Worm (Caenorhabditis elegans) whole organism, L2 larva: ENCODE data around the gene kynu-1.

Experiments
- C34F6.9 ChIP-seq: fragments of 150-350 bp; optimal IDR thresholded peaks from 2 replicates; lab custom pipeline; 2014; ENCODE audit warnings: missing biosample characterization, missing genetic modification characterization
- F13H6.1 ChIP-seq: sonication (generic microtip); optimal IDR thresholded peaks from 2 replicates; lab custom pipeline; 2016; ENCODE audit warnings: missing genetic modification characterization, missing compliant biosample characterization
- R02D3.7 ChIP-seq: fragments of 150-350 bp; optimal IDR thresholded peaks from 2 replicates; lab custom pipeline; 2014; ENCODE audit warnings: missing biosample characterization, missing genetic modification characterization
- Y55F3AM.14 ChIP-seq: fragments of 200-800 bp; sonication (Bioruptor generic); optimal IDR thresholded peaks from 2 replicates; lab custom pipeline; 2018; ENCODE audit warnings: mild to moderate bottlenecking, missing genetic modification characterization, missing compliant biosample characterization
- ZK546.5 ChIP-seq: sonication (generic microtip); optimal IDR thresholded peaks from 2 replicates; lab custom pipeline; 2017; ENCODE audit warnings: missing biosample characterization, missing genetic modification characterization
- alr-1 ChIP-seq: fragments of 150-350 bp; optimal IDR thresholded peaks from 2 replicates; lab custom pipeline; 2014; ENCODE audit warnings: missing biosample characterization, missing genetic modification characterization
- aly-2 ChIP-seq: fragments of 150-350 bp; optimal IDR thresholded peaks from 2 replicates; lab custom pipeline; 2014; ENCODE audit warnings: missing biosample characterization, missing genetic modification characterization
- ama-1 ChIP-seq: fragments of 150-350 bp; optimal IDR thresholded peaks from 2 replicates; lab custom pipeline; 2018; ENCODE audit warnings: inconsistent platforms
- blmp-1 ChIP-seq: sonication (generic microtip); optimal IDR thresholded peaks from 2 replicates; lab custom pipeline; 2017; ENCODE audit warnings: missing genetic modification characterization, mild to moderate bottlenecking, missing compliant biosample characterization, antibody characterized with exemption, moderate library complexity; ENCODE audit not compliant: insufficient read depth
- ceh-16 ChIP-seq: fragments of 150-350 bp; optimal IDR thresholded peaks from 2 replicates; lab custom pipeline; 2014; ENCODE audit warnings: missing biosample characterization, missing genetic modification characterization
- ceh-82 ChIP-seq: fragments of 150-350 bp; optimal IDR thresholded peaks from 2 replicates; lab custom pipeline; 2014; ENCODE audit warnings: missing biosample characterization, missing genetic modification characterization
- crh-2 ChIP-seq: sonication (generic microtip); optimal IDR thresholded peaks from 2 replicates; lab custom pipeline; 2017; ENCODE audit warnings: missing biosample characterization, missing genetic modification characterization
- dmd-4 ChIP-seq: sonication (generic microtip); optimal IDR thresholded peaks from 2 replicates; lab custom pipeline; 2017; ENCODE audit warnings: missing biosample characterization, missing genetic modification characterization
- egl-27 ChIP-seq: sonication (generic microtip); optimal IDR thresholded peaks from 3 replicates; lab custom pipeline; 2017; ENCODE audit warnings: missing biosample characterization, missing genetic modification reagents, missing genetic modification characterization
- elt-1 ChIP-seq: fragments of 150-350 bp; optimal IDR thresholded peaks from 2 replicates; lab custom pipeline; 2014; ENCODE audit warnings: missing biosample characterization, missing genetic modification characterization
- elt-3 ChIP-seq: sonication (generic microtip); optimal IDR thresholded peaks from 2 replicates; lab custom pipeline; 2017; ENCODE audit warnings: missing biosample characterization, missing genetic modification characterization
- fos-1 ChIP-seq: fragments of 150-350 bp; optimal IDR thresholded peaks from 2 replicates; lab custom pipeline; 2014; ENCODE audit warnings: missing biosample characterization, missing genetic modification characterization
- gmeb-1 ChIP-seq: fragments of 150-350 bp; optimal IDR thresholded peaks from 2 replicates; lab custom pipeline; 2014; ENCODE audit warnings: missing biosample characterization, missing genetic modification characterization
- lin-11 ChIP-seq: fragments of 150-350 bp; sonication (generic microtip); optimal IDR thresholded peaks from 2 replicates; lab custom pipeline; 2014; ENCODE audit warnings: missing biosample characterization, missing genetic modification characterization, inconsistent platforms, mixed read lengths
- lin-13 ChIP-seq: fragments of 150-350 bp; optimal IDR thresholded peaks from 2 replicates; lab custom pipeline; 2014; ENCODE audit warnings: missing biosample characterization, missing genetic modification reagents, missing genetic modification characterization
- lin-39 ChIP-seq: fragments of 150-350 bp; optimal IDR thresholded peaks from 2 replicates; lab custom pipeline; 2014; ENCODE audit warnings: missing biosample characterization, missing genetic modification reagents, missing genetic modification characterization
- lsy-2 ChIP-seq, 2 experiments: fragments of 150-350 bp in 1 of 2; sonication (generic microtip) in 1 of 2; optimal IDR thresholded peaks; 2 replicates each; lab custom pipeline; 2014 to 2017; ENCODE audit warnings: missing biosample characterization in 2 of 2, missing genetic modification characterization in 2 of 2
- mab-5 ChIP-seq: fragments of 150-350 bp; optimal IDR thresholded peaks from 2 replicates; lab custom pipeline; 2014; ENCODE audit warnings: missing biosample characterization, missing genetic modification characterization
- mbf-1 ChIP-seq: sonication (generic microtip); optimal IDR thresholded peaks from 2 replicates; lab custom pipeline; 2017; ENCODE audit warnings: missing biosample characterization, missing genetic modification characterization
- mdl-1 ChIP-seq, 2 experiments: fragments of 150-350 bp in 1 of 2; sonication (generic microtip) in 1 of 2; optimal IDR thresholded peaks; 2 replicates each; lab custom pipeline; 2017; ENCODE audit warnings: missing biosample characterization in 2 of 2, missing genetic modification characterization in 2 of 2
- nhr-10 ChIP-seq: sonication (generic microtip); optimal IDR thresholded peaks from 2 replicates; lab custom pipeline; 2017; ENCODE audit warnings: missing biosample characterization, missing genetic modification characterization
- nhr-11 ChIP-seq: fragments of 150-350 bp; optimal IDR thresholded peaks from 2 replicates; lab custom pipeline; 2014; ENCODE audit warnings: missing biosample characterization, missing genetic modification characterization
- nhr-12 ChIP-seq: fragments of 150-350 bp; optimal IDR thresholded peaks from 2 replicates; lab custom pipeline; 2014; ENCODE audit warnings: missing biosample characterization, missing genetic modification characterization
- nhr-129 ChIP-seq: fragments of 150-350 bp; optimal IDR thresholded peaks from 2 replicates; lab custom pipeline; 2014; ENCODE audit warnings: missing biosample characterization, missing genetic modification characterization
- nhr-21 ChIP-seq: fragments of 150-350 bp; optimal IDR thresholded peaks from 2 replicates; lab custom pipeline; 2014; ENCODE audit warnings: missing biosample characterization, missing genetic modification characterization
- nhr-23 ChIP-seq: fragments of 150-350 bp; optimal IDR thresholded peaks from 2 replicates; lab custom pipeline; 2014; ENCODE audit warnings: missing biosample characterization, missing genetic modification reagents, missing genetic modification characterization
- nhr-237 ChIP-seq: fragments of 150-350 bp; optimal IDR thresholded peaks from 2 replicates; lab custom pipeline; 2014; ENCODE audit warnings: missing biosample characterization, missing genetic modification characterization
- nhr-25 ChIP-seq: fragments of 150-350 bp; sonication (generic microtip); optimal IDR thresholded peaks from 3 replicates; lab custom pipeline; 2014; ENCODE audit warnings: missing biosample characterization, missing genetic modification characterization
- nhr-6 ChIP-seq: fragments of 150-350 bp; optimal IDR thresholded peaks from 2 replicates; lab custom pipeline; 2014; ENCODE audit warnings: missing biosample characterization, missing genetic modification characterization
- nhr-77 ChIP-seq: fragments of 150-350 bp; optimal IDR thresholded peaks from 2 replicates; lab custom pipeline; 2014; ENCODE audit warnings: missing biosample characterization, missing genetic modification characterization
- peb-1 ChIP-seq: fragments of 150-350 bp; optimal IDR thresholded peaks from 2 replicates; lab custom pipeline; 2014; ENCODE audit warnings: missing biosample characterization, missing genetic modification characterization
- sem-4 ChIP-seq: fragments of 150-350 bp; optimal IDR thresholded peaks from 2 replicates; lab custom pipeline; 2014; ENCODE audit warnings: missing biosample characterization, missing genetic modification reagents, missing genetic modification characterization
- skn-1 ChIP-seq: sonication (generic microtip); optimal IDR thresholded peaks from 2 replicates; lab custom pipeline; 2017; ENCODE audit warnings: missing biosample characterization, missing genetic modification characterization
- sma-3 ChIP-seq: sonication (generic microtip); optimal IDR thresholded peaks from 2 replicates; lab custom pipeline; 2016; ENCODE audit warnings: missing genetic modification reagents, missing genetic modification characterization, missing compliant biosample characterization
- sma-9 ChIP-seq, 2 experiments: fragments of 150-350 bp in 1 of 2; sonication (generic microtip) in 1 of 2; optimal IDR thresholded peaks; 2 replicates each; lab custom pipeline; 2014 to 2016; ENCODE audit warnings: missing genetic modification characterization in 2 of 2, mild to moderate bottlenecking in 1 of 2, missing biosample characterization in 1 of 2, missing compliant biosample characterization in 1 of 2, missing genetic modification reagents in 1 of 2, moderate library complexity in 1 of 2
- snpc-4 ChIP-seq: fragments of 150-350 bp; optimal IDR thresholded peaks from 2 replicates; lab custom pipeline; 2014; ENCODE audit warnings: missing biosample characterization, missing genetic modification characterization
- unc-39 ChIP-seq: fragments of 150-350 bp; optimal IDR thresholded peaks from 2 replicates; lab custom pipeline; 2014; ENCODE audit warnings: missing biosample characterization, missing genetic modification characterization
- unc-55 ChIP-seq: fragments of 150-350 bp; sonication (generic microtip); optimal IDR thresholded peaks from 3 replicates; lab custom pipeline; 2014; ENCODE audit warnings: missing biosample characterization, missing genetic modification reagents, missing genetic modification characterization
- unc-62 ChIP-seq: fragments of 150-350 bp; optimal IDR thresholded peaks from 2 replicates; lab custom pipeline; 2014; ENCODE audit warnings: missing biosample characterization, missing genetic modification reagents, missing genetic modification characterization
- zag-1 ChIP-seq: fragments of 150-350 bp; optimal IDR thresholded peaks from 2 replicates; lab custom pipeline; 2014; ENCODE audit warnings: missing biosample characterization, missing genetic modification characterization
- ztf-1 ChIP-seq: fragments of 200-800 bp; sonication (Bioruptor generic); conservative IDR thresholded peaks from 2 replicates; pipeline ENCODE4 v1.3.6; 2022; ENCODE audit warnings: missing genetic modification characterization, missing compliant biosample characterization
- ztf-11 ChIP-seq: sonication (generic microtip); optimal IDR thresholded peaks from 2 replicates; lab custom pipeline; 2017; ENCODE audit warnings: missing biosample characterization, missing genetic modification characterization
- ztf-4 ChIP-seq: fragments of 150-350 bp; optimal IDR thresholded peaks from 2 replicates; lab custom pipeline; 2014; ENCODE audit warnings: missing biosample characterization, missing genetic modification characterization

Gene kynu-1

ce11 chrX:6134423-6134822 lies 25.3 kb upstream of the kynu-1 start:
- TF ChIP-seq nhr-12 (tag; lab: Kevin White, UChicago) (no peak), nhr-77 (no peak), mbf-1 (tag; lab: Kevin White, UChicago) (no peak), dmd-4 (tag; lab: Kevin White, UChicago) (no peak), elt-3 (tag; lab: Kevin White, UChicago) (no peak), elt-1 (tag; lab: Kevin White, UChicago) (no peak), lin-11 (tag; lab: Kevin White, UChicago) (no peak), C34F6.9 (tag; lab: Kevin White, UChicago) (no peak), nhr-6 (tag; lab: Kevin White, UChicago) (no peak), fos-1 (tag; lab: Kevin White, UChicago) (no peak), nhr-10 (no peak), ztf-4 (tag; lab: Kevin White, UChicago) (no peak), F13H6.1 (peak; percentile 59), mdl-1 (tag; optimal IDR thresholded peaks at IDR 0.05; lab: Kevin White, UChicago) (peak in 1 of 2 experiments; percentile 6), skn-1 (tag; lab: Kevin White, UChicago) (no peak), ceh-16 (tag; lab: Kevin White, UChicago) (no peak), lin-13 (GFP tag; lab: Kevin White, UChicago) (peak; percentile 1), zag-1 (tag; lab: Kevin White, UChicago) (peak; percentile 64), lin-39 (tag; lab: Kevin White, UChicago) (no peak), nhr-237 (tag; lab: Kevin White, UChicago) (no peak), R02D3.7 (tag; lab: Kevin White, UChicago) (no peak), alr-1 (tag; lab: Kevin White, UChicago) (no peak), snpc-4 (tag; lab: Kevin White, UChicago) (no peak), nhr-129 (tag; lab: Kevin White, UChicago) (no peak), blmp-1 (no peak), sem-4 (tag; lab: Kevin White, UChicago) (no peak), ama-1 (lab: Kevin White, UChicago) (no peak), sma-9 (GFP tag; optimal IDR thresholded peaks at IDR 0.05; lab: Kevin White, UChicago) (no peak), sma-9 (tag; optimal IDR thresholded peaks at IDR 0.05; lab: Kevin White, UChicago) (no peak), ceh-82 (tag; lab: Kevin White, UChicago) (no peak), unc-39 (tag; lab: Kevin White, UChicago) (no peak), lsy-2 (tag; optimal IDR thresholded peaks at IDR 0.05; lab: Kevin White, UChicago) (no peak), peb-1 (tag; lab: Kevin White, UChicago) (no peak), crh-2 (tag; lab: Kevin White, UChicago) (peak; percentile 8), Y55F3AM.14 (peak; percentile 58), unc-55 (GFP tag; lab: Kevin White, UChicago) (peak; percentile 38), nhr-23 (no peak), gmeb-1 (no peak), nhr-25 (tag; lab: Kevin White, UChicago) (no peak), nhr-11 (tag; lab: Kevin White, UChicago) (no peak), egl-27 (tag; lab: Kevin White, UChicago) (no peak), ztf-11 (tag; lab: Kevin White, UChicago) (no peak), ZK546.5 (tag; lab: Kevin White, UChicago) (no peak), ztf-1 (GFP tag; lab: Robert Waterston, UW) (no peak), nhr-21 (tag; lab: Kevin White, UChicago) (no peak), sma-3 (no peak), aly-2 (tag; lab: Kevin White, UChicago) (no peak), mab-5 (tag; lab: Kevin White, UChicago) (peak; percentile 7), unc-62 (GFP tag; lab: Kevin White, UChicago) (no peak)
